Worm (Caenorhabditis elegans): Measurements from ENCODE around the gene srbc-33.

DNA sequence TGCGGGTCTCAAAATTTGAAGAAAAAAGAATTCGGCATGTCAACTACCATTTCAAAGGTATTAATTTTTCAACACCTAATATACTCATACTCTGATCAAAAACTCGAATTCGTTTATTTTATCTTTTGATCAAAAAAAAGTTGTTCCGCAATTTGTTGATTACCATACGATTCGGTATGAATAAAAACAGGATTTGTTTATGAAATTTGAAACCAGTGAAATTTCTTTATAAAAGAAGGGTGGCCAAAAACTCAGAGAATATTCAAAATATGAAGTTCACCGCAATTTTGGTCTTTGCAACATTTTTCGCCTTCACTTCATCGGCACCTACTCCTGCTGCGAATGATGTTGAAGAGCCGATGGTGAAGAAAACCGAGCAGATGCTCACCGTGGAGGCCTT is 17.4 kb upstream of the srbc-33 start, which contains the start of the genes C07G3.8 and C07G3.10:
- TF ChIP-seq ama-1 (optimal IDR thresholded peaks at IDR 0.05) (no peak), tra-4 (tag; optimal IDR thresholded peaks at IDR 0.05) (no peak), ets-7 (tag; optimal IDR thresholded peaks at IDR 0.05) (no peak)
